Fruit fly (Drosophila melanogaster): ENCODE results near the gene CG4766.

The CG4766 gene

DNA sequence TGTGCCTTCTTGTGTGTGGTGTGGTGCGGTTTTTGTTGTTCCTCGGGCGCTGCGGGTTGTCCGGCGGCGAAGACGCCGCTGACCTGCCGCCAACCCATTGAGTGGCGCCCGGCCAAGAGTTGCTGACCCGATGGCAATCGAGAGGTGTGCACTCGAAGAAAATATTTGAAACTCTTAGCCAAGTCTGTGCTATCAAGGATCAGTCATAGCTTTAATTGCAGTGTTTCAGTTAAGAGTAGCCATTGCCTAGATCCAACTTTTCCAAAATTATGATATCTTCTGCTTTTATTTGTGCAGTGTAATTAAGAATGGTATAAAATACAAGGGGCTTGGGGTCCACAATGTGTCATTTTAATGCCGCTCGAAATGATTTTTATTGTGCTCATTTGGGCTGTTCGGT lies 24.0 kb upstream of the CG4766 start (continued):
- TF ChIP-seq dmrt11E (tag; optimal IDR thresholded peaks at IDR 0.05): peak; percentile 85
- TF ChIP-seq tio (GFP tag; optimal IDR thresholded peaks at IDR 0.05): peak; percentile 37
- TF ChIP-seq Hsf (GFP tag; optimal IDR thresholded peaks at IDR 0.05): peak; percentile 47
- no peak for TF ChIP-seq NFAT (GFP tag; IDR thresholded peaks at IDR 0.05)
- TF ChIP-seq CG11695 (GFP tag; IDR thresholded peaks at IDR 0.05): no peak
- TF ChIP-seq fd102C (GFP tag; optimal IDR thresholded peaks at IDR 0.05): peak; percentile 50
- TF ChIP-seq Jarid2 (GFP tag; optimal IDR thresholded peaks at IDR 0.05): no peak
- TF ChIP-seq nau (GFP tag; optimal IDR thresholded peaks at IDR 0.05): no peak
- no peak for TF ChIP-seq E2f2 (GFP tag; IDR thresholded peaks at IDR 0.05)
- no peak for TF ChIP-seq CG42726 (GFP tag; IDR thresholded peaks at IDR 0.05; ENCODE audit: partially characterized antibody)
- TF ChIP-seq ems (GFP tag; optimal IDR thresholded peaks at IDR 0.05): peak; percentile 10
- TF ChIP-seq pum (GFP tag; optimal IDR thresholded peaks at IDR 0.05): peak; percentile 24
- TF ChIP-seq maf-S (GFP tag; optimal IDR thresholded peaks at IDR 0.05): peak; percentile 29
- no peak for TF ChIP-seq ac (GFP tag; optimal IDR thresholded peaks at IDR 0.05)
- peak; percentile 42; the same call in 2 of the 4 replicates for TF ChIP-seq Gug (GFP tag; IDR thresholded peaks at IDR 0.05)
- peak; percentile 39 for TF ChIP-seq Hr3 (GFP tag; optimal IDR thresholded peaks at IDR 0.05)
- peak; percentile 31 for TF ChIP-seq gsb-n (tag; optimal IDR thresholded peaks at IDR 0.05)
- TF ChIP-seq CG43689 (GFP tag; IDR thresholded peaks at IDR 0.05): no peak
- no peak for TF ChIP-seq kay (GFP tag; optimal IDR thresholded peaks at IDR 0.05)
- TF ChIP-seq da (GFP tag; optimal IDR thresholded peaks at IDR 0.05): no peak
- no peak for TF ChIP-seq Sry-δ (GFP tag; optimal IDR thresholded peaks at IDR 0.05)
- TF ChIP-seq Ptx1 (GFP tag; IDR thresholded peaks at IDR 0.05): peak; percentile 58
- TF ChIP-seq org-1 (GFP tag; optimal IDR thresholded peaks at IDR 0.05): peak; percentile 28
- peak; percentile 45 for TF ChIP-seq H2.0 (GFP tag; IDR thresholded peaks at IDR 0.05)
- TF ChIP-seq Doc2 (GFP tag; IDR thresholded peaks at IDR 0.05): no peak
- TF ChIP-seq CG3163 (GFP tag; optimal IDR thresholded peaks at IDR 0.05): no peak
- no peak for TF ChIP-seq D (optimal IDR thresholded peaks at IDR 0.05)
- peak; percentile 52 for TF ChIP-seq D (GFP tag; optimal IDR thresholded peaks at IDR 0.05)
- TF ChIP-seq Dp (GFP tag; optimal IDR thresholded peaks at IDR 0.05): no peak
- peak; percentile 40 for TF ChIP-seq CG10654 (GFP tag; optimal IDR thresholded peaks at IDR 0.05)
- no peak for TF ChIP-seq CG17612 (GFP tag; IDR thresholded peaks at IDR 0.05)
- TF ChIP-seq Ets65A (GFP tag): peak; percentile 96
- no peak for TF ChIP-seq Adf1 (GFP tag; IDR thresholded peaks at IDR 0.05)
- peak; percentile 43 for TF ChIP-seq CG14667 (GFP tag; IDR thresholded peaks at IDR 0.05)
- TF ChIP-seq her (GFP tag; optimal IDR thresholded peaks at IDR 0.05): no peak
- peak; percentile 39 for TF ChIP-seq Spps (tag; optimal IDR thresholded peaks at IDR 0.05)
- TF ChIP-seq CG10431 (GFP tag; optimal IDR thresholded peaks at IDR 0.05): no peak
- TF ChIP-seq dan (GFP tag; IDR thresholded peaks at IDR 0.05): no peak
- TF ChIP-seq Lpt (GFP tag; optimal IDR thresholded peaks at IDR 0.05): no peak
- peak; percentile 19 for TF ChIP-seq CG17359 (tag; optimal IDR thresholded peaks at IDR 0.05)
- TF ChIP-seq MBD-R2 (GFP tag; IDR thresholded peaks at IDR 0.05): no peak
- peak; percentile 47 for TF ChIP-seq CG16863 (GFP tag; optimal IDR thresholded peaks at IDR 0.05)
- no peak for TF ChIP-seq unc-4 (GFP tag; IDR thresholded peaks at IDR 0.05; ENCODE audit: partially characterized antibody)
- TF ChIP-seq ato (GFP tag; IDR thresholded peaks at IDR 0.05; ENCODE audit: partially characterized antibody): no peak
- peak; percentile 32 for TF ChIP-seq btn (GFP tag; optimal IDR thresholded peaks at IDR 0.05)
- TF ChIP-seq Hr51 (GFP tag; optimal IDR thresholded peaks at IDR 0.05): peak in 1 of 2 experiments; percentile 15
- TF ChIP-seq CG8924 (tag; optimal IDR thresholded peaks at IDR 0.05): peak; percentile 53
- TF ChIP-seq lmd (GFP tag; IDR thresholded peaks at IDR 0.05): peak; percentile 55
- no peak for TF ChIP-seq Scr (GFP tag; IDR thresholded peaks at IDR 0.05; ENCODE audit: partially characterized antibody)
- peak; percentile 15 for TF ChIP-seq CG15601 (tag; optimal IDR thresholded peaks at IDR 0.05)
- TF ChIP-seq CG4730 (GFP tag; IDR thresholded peaks at IDR 0.05): no peak
- TF ChIP-seq CG11398 (GFP tag; optimal IDR thresholded peaks at IDR 0.05): no peak
- no peak for TF ChIP-seq CG8281 (tag; optimal IDR thresholded peaks at IDR 0.05)

Data from whole organism, embryonic.